Worm (Caenorhabditis elegans) whole organism, midembryonic: Measurements from ENCODE around the gene C15H7.3.

Experiments
- T22C8.4 ChIP-seq: fragments of 200-800 bp; sonication (Bioruptor generic); IDR thresholded peaks from 2 replicates; pipeline ENCODE4 v1.3.6; 2022; ENCODE audit warnings: missing genetic modification characterization, missing compliant biosample characterization
- cog-1 ChIP-seq: sonication (generic microtip); optimal IDR thresholded peaks from 2 replicates; lab custom pipeline; 2016; ENCODE audit warnings: missing genetic modification characterization, missing compliant biosample characterization
- flt-1 ChIP-seq: fragments of 200-800 bp; sonication (Bioruptor generic); IDR thresholded peaks from 2 replicates; pipeline ENCODE4 v1.3.6; 2022; ENCODE audit warnings: missing genetic modification characterization, missing compliant biosample characterization
- klf-2 ChIP-seq: fragments of 200-800 bp; sonication (Bioruptor generic); conservative IDR thresholded peaks from 2 replicates; pipeline ENCODE4 v1.3.6; 2022; ENCODE audit warnings: missing genetic modification reagents, missing genetic modification characterization, missing compliant biosample characterization
- med-1 ChIP-seq: sonication (generic microtip); optimal IDR thresholded peaks from 2 replicates; lab custom pipeline; 2017; ENCODE audit warnings: missing genetic modification characterization, mild to moderate bottlenecking, missing compliant biosample characterization, antibody characterized with exemption, missing genetic modification reagents; ENCODE audit not compliant: insufficient read depth
- ref-1 ChIP-seq: fragments of 200-800 bp; sonication (Bioruptor generic); conservative IDR thresholded peaks from 2 replicates; pipeline ENCODE4 v1.3.6; 2022; ENCODE audit warnings: missing genetic modification reagents, missing genetic modification characterization, missing compliant biosample characterization
- tab-1 ChIP-seq: fragments of 200-800 bp; sonication (Bioruptor generic); IDR thresholded peaks from 2 replicates; pipeline ENCODE4 v1.3.6; 2022; ENCODE audit warnings: missing genetic modification characterization, missing compliant biosample characterization
- ztf-23 ChIP-seq: fragments of 200-800 bp; sonication (Bioruptor generic); IDR thresholded peaks from 2 replicates; pipeline ENCODE4 v1.3.6; 2022; ENCODE audit warnings: missing genetic modification reagents, missing genetic modification characterization, missing compliant biosample characterization
- ztf-29 ChIP-seq: fragments of 200-800 bp; sonication (Bioruptor generic); IDR thresholded peaks from 2 replicates; pipeline ENCODE4 v1.3.6; 2022; ENCODE audit warnings: missing genetic modification reagents, missing genetic modification characterization, missing compliant biosample characterization

DNA sequence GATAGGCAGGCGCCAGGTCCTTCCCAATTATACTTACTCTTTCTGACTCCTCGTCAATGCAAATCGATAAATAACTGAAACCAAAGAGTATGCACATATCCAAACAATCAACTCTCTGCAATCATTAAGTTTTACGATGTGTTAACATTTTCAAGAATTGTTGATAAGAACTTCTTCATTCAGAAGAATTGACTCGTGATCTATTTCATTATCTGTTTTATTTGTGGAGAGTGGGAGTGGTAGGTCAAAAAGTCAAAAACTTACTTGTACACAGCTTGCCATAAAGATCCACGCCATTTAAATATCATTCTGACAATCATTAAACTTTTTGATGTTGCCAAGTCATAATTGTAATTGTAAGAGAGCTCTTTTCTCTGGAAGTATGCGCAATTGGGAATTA lies 37.6 kb upstream of the C15H7.3 start:
- TF ChIP-seq flt-1 (GFP tag; lab: Robert Waterston, UW) = no peak
- no peak for TF ChIP-seq cog-1 (tag; lab: Kevin White, UChicago)
- TF ChIP-seq ztf-29 (GFP tag; lab: Robert Waterston, UW) = no peak
- no peak for TF ChIP-seq T22C8.4
- no peak for TF ChIP-seq ztf-23
- no peak for TF ChIP-seq klf-2 (GFP tag; lab: Robert Waterston, UW)
- TF ChIP-seq med-1 (GFP tag; lab: Kevin White, UChicago) = no peak
- TF ChIP-seq tab-1 (GFP tag; lab: Robert Waterston, UW) = no peak
- no peak for TF ChIP-seq ref-1
